Worm (Caenorhabditis elegans) whole organism, midembryonic: Measurements from ENCODE around the gene C36A4.11.

Experiments used
- T22C8.4 ChIP-seq: fragments of 200-800 bp; sonication (Bioruptor generic); IDR thresholded peaks from 2 replicates; pipeline ENCODE4 v1.3.6; 2022; ENCODE audit warnings: missing genetic modification characterization, missing compliant biosample characterization
- cog-1 ChIP-seq: sonication (generic microtip); optimal IDR thresholded peaks from 2 replicates; lab custom pipeline; 2016; ENCODE audit warnings: missing genetic modification characterization, missing compliant biosample characterization
- flt-1 ChIP-seq: fragments of 200-800 bp; sonication (Bioruptor generic); IDR thresholded peaks from 2 replicates; pipeline ENCODE4 v1.3.6; 2022; ENCODE audit warnings: missing genetic modification characterization, missing compliant biosample characterization
- klf-2 ChIP-seq: fragments of 200-800 bp; sonication (Bioruptor generic); conservative IDR thresholded peaks from 2 replicates; pipeline ENCODE4 v1.3.6; 2022; ENCODE audit warnings: missing genetic modification reagents, missing genetic modification characterization, missing compliant biosample characterization
- med-1 ChIP-seq: sonication (generic microtip); optimal IDR thresholded peaks from 2 replicates; lab custom pipeline; 2017; ENCODE audit warnings: missing genetic modification characterization, mild to moderate bottlenecking, missing compliant biosample characterization, antibody characterized with exemption, missing genetic modification reagents; ENCODE audit not compliant: insufficient read depth
- ref-1 ChIP-seq: fragments of 200-800 bp; sonication (Bioruptor generic); conservative IDR thresholded peaks from 2 replicates; pipeline ENCODE4 v1.3.6; 2022; ENCODE audit warnings: missing genetic modification reagents, missing genetic modification characterization, missing compliant biosample characterization
- tab-1 ChIP-seq: fragments of 200-800 bp; sonication (Bioruptor generic); IDR thresholded peaks from 2 replicates; pipeline ENCODE4 v1.3.6; 2022; ENCODE audit warnings: missing genetic modification characterization, missing compliant biosample characterization
- ztf-23 ChIP-seq: fragments of 200-800 bp; sonication (Bioruptor generic); IDR thresholded peaks from 2 replicates; pipeline ENCODE4 v1.3.6; 2022; ENCODE audit warnings: missing genetic modification reagents, missing genetic modification characterization, missing compliant biosample characterization
- ztf-29 ChIP-seq: fragments of 200-800 bp; sonication (Bioruptor generic); IDR thresholded peaks from 2 replicates; pipeline ENCODE4 v1.3.6; 2022; ENCODE audit warnings: missing genetic modification reagents, missing genetic modification characterization, missing compliant biosample characterization

C36A4.11 gene

ce11 chrIII:3854868-3855267 lies 14.5 kb downstream of the C36A4.11 start:
- TF ChIP-seq ztf-23 (GFP tag; lab: Robert Waterston, UW) (peak; percentile 85), klf-2 (0 out of 2 replicates have a peak, but pooled peaks have one; percentile 57), flt-1 (peak; percentile 72)

- TF ChIP-seq ztf-23 (GFP tag; lab: Robert Waterston, UW): peak; percentile 54; the same call in 1 of the 2 replicates
Measured at ce11 chrIII:3857007-3857406, 16.6 kb downstream of the C36A4.11 start.

- TF ChIP-seq ztf-29 (no peak), cog-1 (peak; percentile 42), ref-1 (GFP tag; lab: Robert Waterston, UW) (no peak), T22C8.4 (GFP tag; lab: Robert Waterston, UW) (peak; percentile 54; the same call in 1 of the 2 replicates), med-1 (GFP tag; lab: Kevin White, UChicago) (no peak), flt-1 (peak; percentile 55; the same call in 1 of the 2 replicates), klf-2 (no peak), ztf-23 (GFP tag; lab: Robert Waterston, UW) (peak; percentile 71; the same call in 1 of the 2 replicates), tab-1 (GFP tag; lab: Robert Waterston, UW) (peak; percentile 29; the same call in 1 of the 2 replicates)
Measured at ce11 chrIII:3862918-3863385, 22.6 kb downstream of the C36A4.11 start, which contains the start of gene brc-1. Gene brc-1 (minus strand): TSS chrIII:3862968.

ce11 chrIII:3863814-3864507 lies 23.6 kb downstream of the C36A4.11 start, which contains the start of gene acs-19:
Gene acs-19 (plus strand): TSS chrIII:3864489.
- no peak for TF ChIP-seq cog-1
- no peak for TF ChIP-seq ztf-23 (GFP tag; lab: Robert Waterston, UW)
- no peak for TF ChIP-seq tab-1 (GFP tag; lab: Robert Waterston, UW)
- no peak for TF ChIP-seq T22C8.4 (GFP tag; lab: Robert Waterston, UW)
- TF ChIP-seq ztf-29: no peak
- TF ChIP-seq flt-1: no peak

ce11 chrIII:3867378-3867904 lies 27.1 kb downstream of the C36A4.11 start, which contains the start of gene rpl-3:
Gene rpl-3 (plus strand): TSS chrIII:3867854.
- TF ChIP-seq ztf-29: peak; percentile 98
- peak; percentile 69 for TF ChIP-seq med-1 (GFP tag; lab: Kevin White, UChicago)
- TF ChIP-seq cog-1: peak; percentile 100
- peak; percentile 91 for TF ChIP-seq klf-2
- peak; percentile 98 for TF ChIP-seq ztf-23 (GFP tag; lab: Robert Waterston, UW)
- peak; percentile 70 for TF ChIP-seq ref-1 (GFP tag; lab: Robert Waterston, UW)
- peak; percentile 96 for TF ChIP-seq T22C8.4 (GFP tag; lab: Robert Waterston, UW)
- peak; percentile 99 for TF ChIP-seq flt-1
- TF ChIP-seq tab-1 (GFP tag; lab: Robert Waterston, UW): peak; percentile 88; the same call in 1 of the 2 replicates

- TF ChIP-seq ztf-29 (no peak), flt-1 (no peak), klf-2 (no peak), T22C8.4 (GFP tag; lab: Robert Waterston, UW) (no peak), med-1 (GFP tag; lab: Kevin White, UChicago) (no peak), ztf-23 (GFP tag; lab: Robert Waterston, UW) (no peak), tab-1 (GFP tag; lab: Robert Waterston, UW) (no peak), cog-1 (no peak), ref-1 (GFP tag; lab: Robert Waterston, UW) (no peak)
Measured at ce11 chrIII:3867937-3868929, 27.9 kb downstream of the C36A4.11 start.

ce11 chrIII:3869292-3869781 lies 29.0 kb downstream of the C36A4.11 start:
- TF ChIP-seq flt-1 (peak; percentile 48), cog-1 (no peak)

- no peak for TF ChIP-seq ztf-23 (GFP tag; lab: Robert Waterston, UW)
- TF ChIP-seq ztf-29: no peak
- no peak for TF ChIP-seq cog-1
- TF ChIP-seq klf-2: no peak
- no peak for TF ChIP-seq tab-1 (GFP tag; lab: Robert Waterston, UW)
- no peak for TF ChIP-seq T22C8.4 (GFP tag; lab: Robert Waterston, UW)
- TF ChIP-seq flt-1: no peak
- TF ChIP-seq ref-1 (GFP tag; lab: Robert Waterston, UW): no peak
- no peak for TF ChIP-seq med-1 (GFP tag; lab: Kevin White, UChicago)
Measured at ce11 chrIII:3871763-3872486, 31.5 kb downstream of the C36A4.11 start.

ce11 chrIII:3872978-3873377 lies 32.6 kb downstream of the C36A4.11 start:
- TF ChIP-seq flt-1 (no peak), ref-1 (GFP tag; lab: Robert Waterston, UW) (no peak), ztf-29 (no peak), T22C8.4 (GFP tag; lab: Robert Waterston, UW) (no peak), cog-1 (no peak), ztf-23 (GFP tag; lab: Robert Waterston, UW) (no peak), tab-1 (GFP tag; lab: Robert Waterston, UW) (no peak), med-1 (GFP tag; lab: Kevin White, UChicago) (no peak), klf-2 (no peak)
